Worm (Caenorhabditis elegans): ENCODE measurements around the gene calf-1.

calf-1 gene

DNA sequence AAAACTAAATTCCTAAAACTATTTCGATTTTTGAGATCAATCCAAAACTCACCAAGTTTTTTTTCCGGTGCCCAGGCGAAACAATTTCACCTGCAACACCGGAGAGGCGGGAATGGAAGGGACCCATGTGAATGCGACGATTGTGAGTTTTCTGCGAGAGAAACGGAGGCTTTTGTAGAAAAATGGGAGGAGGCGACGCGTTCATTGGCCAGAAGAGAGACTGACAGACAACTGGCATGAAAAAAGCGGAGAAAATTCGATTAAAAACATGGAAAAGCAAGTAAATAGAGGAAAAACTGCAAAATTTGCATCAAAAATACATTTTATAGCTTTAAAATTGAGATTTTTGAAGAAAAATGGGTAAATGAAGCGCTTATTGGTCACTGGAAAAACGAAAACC is 3.1 kb downstream of the calf-1 start, which contains the start of gene B0250.7:
B0250.7 (minus strand) TSS at position 232 of the 400 bp plus-strand sequence.
- TF ChIP-seq nhr-77 (tag; optimal IDR thresholded peaks at IDR 0.05) (no peak), nfya-1 (tag; optimal IDR thresholded peaks at IDR 0.05; ENCODE audit: insufficient read depth) (peak; percentile 97), nhr-25 (tag; optimal IDR thresholded peaks at IDR 0.05) (no peak), ama-1 (optimal IDR thresholded peaks at IDR 0.05) (no peak), aly-2 (tag; optimal IDR thresholded peaks at IDR 0.05) (no peak), ceh-82 (tag; optimal IDR thresholded peaks at IDR 0.05) (no peak)

ce11 chrV:20475029-20475428 is 3.9 kb downstream of the calf-1 start:
- TF ChIP-seq elt-1 (tag; optimal IDR thresholded peaks at IDR 0.05) (no peak), sea-2 (GFP tag; optimal IDR thresholded peaks at IDR 0.05) (no peak)

DNA sequence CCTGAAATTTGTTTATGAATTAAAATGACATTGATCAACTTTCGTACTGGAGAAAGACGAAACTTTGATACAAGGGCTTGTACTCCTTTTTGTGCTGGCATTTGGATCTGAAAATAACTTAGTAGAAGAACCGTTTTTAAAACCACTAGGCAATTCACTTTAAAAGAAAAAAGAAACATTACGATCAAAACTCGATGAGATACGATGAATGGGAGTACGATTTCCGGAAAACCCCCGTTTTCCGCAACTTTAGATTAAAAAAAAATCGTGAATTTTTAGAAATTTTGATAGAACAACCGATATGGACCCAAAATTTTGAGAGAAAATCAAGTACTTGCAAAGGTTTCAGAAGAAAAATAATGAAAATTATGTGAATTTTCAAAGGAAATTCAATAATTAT is 8.5 kb downstream of the calf-1 start, which contains the start of gene B0250.8:
B0250.8 (minus strand) TSS at position 101 of the 400 bp plus-strand sequence.
- TF ChIP-seq tbx-2 (tag; optimal IDR thresholded peaks at IDR 0.05) (no peak), unc-39 (tag; optimal IDR thresholded peaks at IDR 0.05) (no peak), jun-1 (tag; optimal IDR thresholded peaks at IDR 0.05) (no peak), nhr-237 (tag; optimal IDR thresholded peaks at IDR 0.05) (no peak), egl-27 (tag; optimal IDR thresholded peaks at IDR 0.05) (no peak), zag-1 (tag; optimal IDR thresholded peaks at IDR 0.05) (no peak), elt-3 (tag; optimal IDR thresholded peaks at IDR 0.05) (no peak), lin-15B (tag; optimal IDR thresholded peaks at IDR 0.05) (no peak), nhr-11 (tag; optimal IDR thresholded peaks at IDR 0.05) (no peak), lsy-12 (tag; optimal IDR thresholded peaks at IDR 0.05) (no peak), unc-62 (GFP tag; optimal IDR thresholded peaks at IDR 0.05) (no peak), egl-5 (tag; optimal IDR thresholded peaks at IDR 0.05) (no peak), pqm-1 (tag; optimal IDR thresholded peaks at IDR 0.05) (no peak), R02D3.7 (tag; optimal IDR thresholded peaks at IDR 0.05) (no peak), hmg-11 (tag; optimal IDR thresholded peaks at IDR 0.05) (no peak), ama-1 (optimal IDR thresholded peaks at IDR 0.05) (no peak), nhr-23 (tag; optimal IDR thresholded peaks at IDR 0.05) (no peak), snpc-4 (tag; optimal IDR thresholded peaks at IDR 0.05) (no peak)

ce11 chrV:20464778-20465177 is 14.1 kb downstream of the calf-1 start:
- TF ChIP-seq ceh-28 (tag; optimal IDR thresholded peaks at IDR 0.05) (no peak), nhr-12 (tag; optimal IDR thresholded peaks at IDR 0.05) (no peak), ceh-82 (tag; optimal IDR thresholded peaks at IDR 0.05) (no peak), elt-1 (tag; optimal IDR thresholded peaks at IDR 0.05) (no peak), egl-27 (tag; optimal IDR thresholded peaks at IDR 0.05) (no peak), nhr-77 (tag; optimal IDR thresholded peaks at IDR 0.05) (no peak), skn-1 (tag; optimal IDR thresholded peaks at IDR 0.05) (no peak)

- TF ChIP-seq pqm-1 (tag; optimal IDR thresholded peaks at IDR 0.05): no peak
- TF ChIP-seq fkh-2 (tag; optimal IDR thresholded peaks at IDR 0.05): no peak
- TF ChIP-seq egl-5 (tag; optimal IDR thresholded peaks at IDR 0.05): no peak
- no peak for TF ChIP-seq lsy-12 (tag; optimal IDR thresholded peaks at IDR 0.05)
- TF ChIP-seq ztf-4 (tag; optimal IDR thresholded peaks at IDR 0.05): no peak
- no peak for TF ChIP-seq elt-2 (tag; optimal IDR thresholded peaks at IDR 0.05)
- TF ChIP-seq eor-1 (tag; optimal IDR thresholded peaks at IDR 0.05): no peak
- no peak for TF ChIP-seq ceh-9 (tag; optimal IDR thresholded peaks at IDR 0.05)
- TF ChIP-seq ceh-16 (tag; optimal IDR thresholded peaks at IDR 0.05): no peak
- no peak for TF ChIP-seq ZK546.5 (tag; optimal IDR thresholded peaks at IDR 0.05)
- no peak for TF ChIP-seq elt-1 (tag; optimal IDR thresholded peaks at IDR 0.05)
- no peak for TF ChIP-seq elt-3 (tag; optimal IDR thresholded peaks at IDR 0.05)
- TF ChIP-seq nfya-1 (tag; optimal IDR thresholded peaks at IDR 0.05; ENCODE audit: insufficient read depth): no peak
- TF ChIP-seq unc-62 (GFP tag; optimal IDR thresholded peaks at IDR 0.05): no peak
- no peak for TF ChIP-seq ztf-11 (tag; optimal IDR thresholded peaks at IDR 0.05)
- no peak for TF ChIP-seq daf-12 (tag; optimal IDR thresholded peaks at IDR 0.05)
- no peak for TF ChIP-seq R02D3.7 (tag; optimal IDR thresholded peaks at IDR 0.05)
- TF ChIP-seq ceh-82 (tag; optimal IDR thresholded peaks at IDR 0.05): no peak
These were observed 18.1 kb downstream of the calf-1 start, which contains the start of gene B0250.18 for ce11 chrV:20460808-20461207. TSS of gene B0250.18 (minus strand) at chrV:20460908.

All from whole organism, L3 larva.